Worm (Caenorhabditis elegans) whole organism, L2 larva: ENCODE measurements around the gene F45D11.14.
"Not testable (repeated sequence)": the region's sequence is repeated elsewhere in the genome, so short reads cannot be mapped to it uniquely, and the experiment has no call there.

ENCODE experiments used
- F13H6.1 ChIP-seq: sonication (generic microtip); optimal IDR thresholded peaks from 2 replicates; lab custom pipeline; 2016; ENCODE audit warnings: missing genetic modification characterization, missing compliant biosample characterization
- Y55F3AM.14 ChIP-seq: fragments of 200-800 bp; sonication (Bioruptor generic); optimal IDR thresholded peaks from 2 replicates; lab custom pipeline; 2018; ENCODE audit warnings: mild to moderate bottlenecking, missing genetic modification characterization, missing compliant biosample characterization
- alr-1 ChIP-seq: fragments of 150-350 bp; optimal IDR thresholded peaks from 2 replicates; lab custom pipeline; 2014; ENCODE audit warnings: missing biosample characterization, missing genetic modification characterization
- ama-1 ChIP-seq: fragments of 150-350 bp; optimal IDR thresholded peaks from 2 replicates; lab custom pipeline; 2018; ENCODE audit warnings: inconsistent platforms
- blmp-1 ChIP-seq: sonication (generic microtip); optimal IDR thresholded peaks from 2 replicates; lab custom pipeline; 2017; ENCODE audit warnings: missing genetic modification characterization, mild to moderate bottlenecking, missing compliant biosample characterization, antibody characterized with exemption, moderate library complexity; ENCODE audit not compliant: insufficient read depth
- ceh-82 ChIP-seq: fragments of 150-350 bp; optimal IDR thresholded peaks from 2 replicates; lab custom pipeline; 2014; ENCODE audit warnings: missing biosample characterization, missing genetic modification characterization
- crh-2 ChIP-seq: sonication (generic microtip); optimal IDR thresholded peaks from 2 replicates; lab custom pipeline; 2017; ENCODE audit warnings: missing biosample characterization, missing genetic modification characterization
- dmd-4 ChIP-seq: sonication (generic microtip); optimal IDR thresholded peaks from 2 replicates; lab custom pipeline; 2017; ENCODE audit warnings: missing biosample characterization, missing genetic modification characterization
- egl-27 ChIP-seq: sonication (generic microtip); optimal IDR thresholded peaks from 3 replicates; lab custom pipeline; 2017; ENCODE audit warnings: missing biosample characterization, missing genetic modification reagents, missing genetic modification characterization
- elt-1 ChIP-seq: fragments of 150-350 bp; optimal IDR thresholded peaks from 2 replicates; lab custom pipeline; 2014; ENCODE audit warnings: missing biosample characterization, missing genetic modification characterization
- elt-3 ChIP-seq: sonication (generic microtip); optimal IDR thresholded peaks from 2 replicates; lab custom pipeline; 2017; ENCODE audit warnings: missing biosample characterization, missing genetic modification characterization
- gmeb-1 ChIP-seq: fragments of 150-350 bp; optimal IDR thresholded peaks from 2 replicates; lab custom pipeline; 2014; ENCODE audit warnings: missing biosample characterization, missing genetic modification characterization
- mab-5 ChIP-seq: fragments of 150-350 bp; optimal IDR thresholded peaks from 2 replicates; lab custom pipeline; 2014; ENCODE audit warnings: missing biosample characterization, missing genetic modification characterization
- mbf-1 ChIP-seq: sonication (generic microtip); optimal IDR thresholded peaks from 2 replicates; lab custom pipeline; 2017; ENCODE audit warnings: missing biosample characterization, missing genetic modification characterization
- mdl-1 ChIP-seq, 2 experiments: fragments of 150-350 bp in 1 of 2; sonication (generic microtip) in 1 of 2; optimal IDR thresholded peaks; 2 replicates each; lab custom pipeline; 2017; ENCODE audit warnings: missing biosample characterization in 2 of 2, missing genetic modification characterization in 2 of 2
- nhr-10 ChIP-seq: sonication (generic microtip); optimal IDR thresholded peaks from 2 replicates; lab custom pipeline; 2017; ENCODE audit warnings: missing biosample characterization, missing genetic modification characterization
- nhr-12 ChIP-seq: fragments of 150-350 bp; optimal IDR thresholded peaks from 2 replicates; lab custom pipeline; 2014; ENCODE audit warnings: missing biosample characterization, missing genetic modification characterization
- nhr-21 ChIP-seq: fragments of 150-350 bp; optimal IDR thresholded peaks from 2 replicates; lab custom pipeline; 2014; ENCODE audit warnings: missing biosample characterization, missing genetic modification characterization
- nhr-237 ChIP-seq: fragments of 150-350 bp; optimal IDR thresholded peaks from 2 replicates; lab custom pipeline; 2014; ENCODE audit warnings: missing biosample characterization, missing genetic modification characterization
- nhr-25 ChIP-seq: fragments of 150-350 bp; sonication (generic microtip); optimal IDR thresholded peaks from 3 replicates; lab custom pipeline; 2014; ENCODE audit warnings: missing biosample characterization, missing genetic modification characterization
- nhr-6 ChIP-seq: fragments of 150-350 bp; optimal IDR thresholded peaks from 2 replicates; lab custom pipeline; 2014; ENCODE audit warnings: missing biosample characterization, missing genetic modification characterization
- nhr-77 ChIP-seq: fragments of 150-350 bp; optimal IDR thresholded peaks from 2 replicates; lab custom pipeline; 2014; ENCODE audit warnings: missing biosample characterization, missing genetic modification characterization
- peb-1 ChIP-seq: fragments of 150-350 bp; optimal IDR thresholded peaks from 2 replicates; lab custom pipeline; 2014; ENCODE audit warnings: missing biosample characterization, missing genetic modification characterization
- sem-4 ChIP-seq: fragments of 150-350 bp; optimal IDR thresholded peaks from 2 replicates; lab custom pipeline; 2014; ENCODE audit warnings: missing biosample characterization, missing genetic modification reagents, missing genetic modification characterization
- sma-3 ChIP-seq: sonication (generic microtip); optimal IDR thresholded peaks from 2 replicates; lab custom pipeline; 2016; ENCODE audit warnings: missing genetic modification reagents, missing genetic modification characterization, missing compliant biosample characterization
- sma-9 ChIP-seq, 2 experiments: fragments of 150-350 bp in 1 of 2; sonication (generic microtip) in 1 of 2; optimal IDR thresholded peaks; 2 replicates each; lab custom pipeline; 2014 to 2016; ENCODE audit warnings: missing genetic modification characterization in 2 of 2, mild to moderate bottlenecking in 1 of 2, missing biosample characterization in 1 of 2, missing compliant biosample characterization in 1 of 2, missing genetic modification reagents in 1 of 2, moderate library complexity in 1 of 2
- snpc-4 ChIP-seq: fragments of 150-350 bp; optimal IDR thresholded peaks from 2 replicates; lab custom pipeline; 2014; ENCODE audit warnings: missing biosample characterization, missing genetic modification characterization
- unc-39 ChIP-seq: fragments of 150-350 bp; optimal IDR thresholded peaks from 2 replicates; lab custom pipeline; 2014; ENCODE audit warnings: missing biosample characterization, missing genetic modification characterization
- unc-55 ChIP-seq: fragments of 150-350 bp; sonication (generic microtip); optimal IDR thresholded peaks from 3 replicates; lab custom pipeline; 2014; ENCODE audit warnings: missing biosample characterization, missing genetic modification reagents, missing genetic modification characterization
- ztf-1 ChIP-seq: fragments of 200-800 bp; sonication (Bioruptor generic); conservative IDR thresholded peaks from 2 replicates; pipeline ENCODE4 v1.3.6; 2022; ENCODE audit warnings: missing genetic modification characterization, missing compliant biosample characterization
- ztf-11 ChIP-seq: sonication (generic microtip); optimal IDR thresholded peaks from 2 replicates; lab custom pipeline; 2017; ENCODE audit warnings: missing biosample characterization, missing genetic modification characterization

The F45D11.14 gene

DNA sequence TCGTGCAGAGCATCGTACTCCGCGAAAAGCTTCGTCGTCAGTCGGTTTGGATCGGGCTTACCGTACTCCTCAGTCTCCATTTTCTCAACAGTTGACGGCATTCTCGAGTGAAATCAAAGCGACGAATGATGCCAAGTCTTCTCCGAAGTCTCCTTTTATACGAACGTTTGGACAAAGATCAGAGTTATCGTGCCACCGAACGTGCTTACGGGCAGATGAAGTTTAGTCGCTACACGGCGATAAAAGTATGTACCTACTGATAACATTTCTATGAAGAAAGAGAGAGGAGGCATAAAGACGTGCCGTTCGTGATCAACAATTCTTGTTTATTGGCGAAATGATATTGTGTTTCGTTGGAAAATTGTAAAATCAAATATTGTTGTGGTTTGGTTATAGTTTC, at the start of gene F45D11.14:
Gene F45D11.14, minus strand, starts transcription at position 101 of the 400 bp plus-strand sequence.
- TF ChIP-seq nhr-237; egl-27 (tag; lab: Kevin White, UChicago); unc-55 (GFP tag; lab: Kevin White, UChicago): not testable (repeated sequence)

DNA sequence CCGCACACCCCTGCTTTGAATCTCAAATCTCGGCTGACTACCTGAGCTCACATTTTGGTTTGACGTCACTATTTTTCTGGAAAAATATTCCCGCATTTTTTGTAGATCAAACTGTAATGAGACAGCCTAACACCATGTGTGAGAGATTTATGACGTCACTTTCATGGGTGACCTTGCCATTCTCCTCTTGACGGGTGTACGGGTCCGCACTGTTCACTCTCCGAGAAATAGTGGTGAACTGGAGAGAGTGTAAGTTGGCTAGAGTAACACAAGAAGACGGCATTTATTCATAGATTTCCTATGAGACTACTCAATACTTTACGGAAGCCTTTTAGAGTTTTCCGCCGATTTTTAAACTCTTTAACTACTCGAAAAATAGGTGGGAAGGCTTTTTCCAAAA, 48.4 kb upstream of the F45D11.14 start, which contains the start of gene K02E7.7:
Gene K02E7.7, plus strand, starts transcription at position 301 of the 400 bp plus-strand sequence.
- TF ChIP-seq ceh-82; nhr-12; crh-2 (tag; lab: Kevin White, UChicago): not testable (repeated sequence)

DNA sequence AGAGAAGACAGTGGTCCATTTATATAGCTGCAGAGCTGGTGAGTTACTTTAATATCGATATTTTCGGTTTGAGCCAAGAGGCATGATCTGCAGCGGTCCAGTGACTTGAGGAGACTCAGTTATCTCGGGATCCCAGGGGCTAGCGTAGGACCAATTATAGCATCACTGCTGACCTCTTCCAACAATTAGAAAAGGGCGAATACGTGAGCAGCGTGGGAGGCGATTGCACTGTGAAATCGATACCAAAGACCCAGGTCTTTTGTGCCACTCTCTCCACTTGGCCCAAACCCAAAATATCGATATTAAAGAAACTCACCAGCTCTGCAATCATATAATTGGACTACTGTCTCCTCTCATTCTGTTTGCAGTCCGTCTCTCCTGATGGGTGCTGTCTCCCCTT, 43.6 kb upstream of the F45D11.14 start, which contains the start of gene fbxb-40:
Gene fbxb-40, minus strand, starts transcription at position 101 of the 400 bp plus-strand sequence.
- no peak for TF ChIP-seq mbf-1
- TF ChIP-seq nhr-12: no peak
- no peak for TF ChIP-seq nhr-237
- no peak for TF ChIP-seq unc-39
- no peak for TF ChIP-seq sma-9 (GFP tag; optimal IDR thresholded peaks at IDR 0.05; lab: Kevin White, UChicago)
- TF ChIP-seq sma-9 (tag; optimal IDR thresholded peaks at IDR 0.05; lab: Kevin White, UChicago): no peak
- TF ChIP-seq nhr-21 (tag; lab: Kevin White, UChicago): no peak
- TF ChIP-seq sem-4 (tag; lab: Kevin White, UChicago): no peak
- TF ChIP-seq nhr-77: no peak
- TF ChIP-seq elt-3: no peak
- TF ChIP-seq snpc-4 (tag; lab: Kevin White, UChicago): no peak
- TF ChIP-seq nhr-10 (tag; lab: Kevin White, UChicago): no peak
- no peak for TF ChIP-seq gmeb-1 (tag; lab: Kevin White, UChicago)

DNA sequence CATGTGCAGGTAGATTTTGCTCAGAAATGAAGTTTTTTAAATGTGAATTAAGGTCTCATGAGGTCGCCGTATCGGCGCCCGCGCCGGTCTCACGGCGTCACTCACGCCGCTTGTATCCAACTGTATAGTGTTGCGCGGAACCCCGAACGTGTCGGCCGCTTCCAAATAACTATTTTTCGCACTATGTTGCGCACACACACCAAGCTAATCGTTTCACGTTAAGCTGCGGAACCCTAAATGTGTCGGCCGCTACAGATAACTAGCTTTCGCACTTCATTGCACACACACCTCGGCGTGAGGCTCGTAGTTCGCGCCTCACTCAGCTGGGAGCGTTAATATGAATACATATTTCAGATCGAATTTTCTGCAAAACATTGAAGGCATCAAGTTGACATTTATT, 40.7 kb upstream of the F45D11.14 start:
- no peak for TF ChIP-seq mab-5 (tag; lab: Kevin White, UChicago)
- no peak for TF ChIP-seq Y55F3AM.14
- TF ChIP-seq mdl-1 (tag; optimal IDR thresholded peaks at IDR 0.05; lab: Kevin White, UChicago): no peak
- no peak for TF ChIP-seq dmd-4 (tag; lab: Kevin White, UChicago)
- no peak for TF ChIP-seq ama-1 (lab: Kevin White, UChicago)
- TF ChIP-seq elt-1: no peak
- TF ChIP-seq unc-55 (GFP tag; lab: Kevin White, UChicago): no peak
- TF ChIP-seq gmeb-1 (tag; lab: Kevin White, UChicago): no peak
- TF ChIP-seq nhr-6: no peak
- TF ChIP-seq ztf-11: no peak
- TF ChIP-seq F13H6.1 (tag; lab: Kevin White, UChicago): no peak
- no peak for TF ChIP-seq alr-1 (tag; lab: Kevin White, UChicago)
- no peak for TF ChIP-seq ztf-1 (GFP tag; lab: Robert Waterston, UW)

DNA sequence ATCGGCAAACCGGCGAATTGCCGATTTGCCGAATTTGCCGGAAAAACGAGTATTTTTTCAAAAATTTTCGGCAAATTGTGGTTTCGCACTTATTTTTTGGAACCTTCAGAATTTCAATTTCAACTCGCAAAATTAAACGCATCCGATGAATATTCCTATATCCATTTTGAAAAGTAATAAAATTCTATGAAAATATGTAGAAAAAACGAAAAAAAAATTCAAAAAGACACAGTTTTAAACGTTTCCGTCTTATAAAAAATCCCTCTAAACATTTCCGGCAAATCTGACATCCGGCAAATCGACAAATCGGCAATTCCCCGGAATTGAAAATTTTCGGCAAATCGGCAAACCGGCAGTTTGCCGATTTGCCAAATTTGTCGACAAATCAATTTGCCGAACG, 39.4 kb upstream of the F45D11.14 start, which contains the start of gene str-148:
Gene str-148, plus strand, starts transcription at position 301 of the 400 bp plus-strand sequence.
- no peak for TF ChIP-seq blmp-1 (tag; lab: Kevin White, UChicago)
- TF ChIP-seq ztf-11: no peak
- no peak for TF ChIP-seq sma-3
- TF ChIP-seq nhr-21 (tag; lab: Kevin White, UChicago): no peak
- no peak for TF ChIP-seq nhr-25 (tag; lab: Kevin White, UChicago)
- TF ChIP-seq peb-1 (tag; lab: Kevin White, UChicago): no peak
- TF ChIP-seq sma-9 (GFP tag; optimal IDR thresholded peaks at IDR 0.05; lab: Kevin White, UChicago): no peak
- TF ChIP-seq sma-9 (tag; optimal IDR thresholded peaks at IDR 0.05; lab: Kevin White, UChicago): no peak
- TF ChIP-seq snpc-4 (tag; lab: Kevin White, UChicago): no peak
- TF ChIP-seq ama-1 (lab: Kevin White, UChicago): no peak
- TF ChIP-seq mdl-1 (tag; optimal IDR thresholded peaks at IDR 0.05; lab: Kevin White, UChicago): no peak
- TF ChIP-seq crh-2 (tag; lab: Kevin White, UChicago): no peak
- TF ChIP-seq ztf-1 (GFP tag; lab: Robert Waterston, UW): no peak
- TF ChIP-seq nhr-6: no peak
- TF ChIP-seq unc-39: no peak

DNA sequence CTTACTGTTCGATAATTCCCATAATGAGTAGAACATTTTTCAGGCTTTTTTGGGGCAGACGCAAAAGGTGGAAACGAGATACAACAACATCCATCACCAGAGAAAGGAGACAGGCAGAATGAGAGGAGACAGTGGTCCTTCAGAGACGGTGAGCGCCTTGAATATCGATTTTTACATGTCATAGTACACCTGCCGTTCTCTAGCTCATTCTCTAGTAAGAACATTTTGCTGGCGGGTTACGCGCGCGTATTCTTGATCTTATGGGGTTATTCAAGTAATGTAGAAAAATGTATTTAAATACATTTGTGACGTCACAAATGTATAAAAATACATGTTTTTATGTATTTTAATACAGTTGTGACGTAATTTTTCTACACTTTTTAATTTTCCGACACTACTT, 37.7 kb upstream of the F45D11.14 start, which contains the start of gene fbxb-45:
Gene fbxb-45, minus strand, starts transcription at position 101 of the 400 bp plus-strand sequence.
- not testable (repeated sequence) for TF ChIP-seq F13H6.1 (tag; lab: Kevin White, UChicago); ama-1 (lab: Kevin White, UChicago); sma-3
- TF ChIP-seq, all 48 proteins: peak for 0; not testable (repeated sequence) for 48
